Worm (Caenorhabditis elegans): Measurements from ENCODE around the gene mltn-13.

ce11 chrX:4484072-4484471, 35.9 kb upstream of the mltn-13 start:
- TF ChIP-seq pat-9 (tag; optimal IDR thresholded peaks at IDR 0.05) (no peak), ref-2 (tag; optimal IDR thresholded peaks at IDR 0.05) (no peak), pqm-1 (tag; optimal IDR thresholded peaks at IDR 0.05) (no peak), pha-2 (tag; optimal IDR thresholded peaks at IDR 0.05) (peak; percentile 34), pha-4 (tag; optimal IDR thresholded peaks at IDR 0.05) (no peak), ztf-16 (tag; optimal IDR thresholded peaks at IDR 0.05) (no peak), nhr-11 (tag; optimal IDR thresholded peaks at IDR 0.05) (no peak), F13H6.1 (tag; optimal IDR thresholded peaks at IDR 0.05) (no peak), tbx-2 (tag; optimal IDR thresholded peaks at IDR 0.05) (no peak), fax-1 (tag; optimal IDR thresholded peaks at IDR 0.05) (no peak)

Data from whole organism, late embryonic.